Worm (Caenorhabditis elegans) whole organism, L4 larva: ENCODE results near the gene npp-3.

ENCODE experiments used
- R02D3.7 ChIP-seq: fragments of 150-350 bp; sonication (generic microtip); optimal IDR thresholded peaks from 3 replicates; lab custom pipeline; 2014; ENCODE audit warnings: missing biosample characterization, missing genetic modification characterization
- fkh-10 ChIP-seq: fragments of 150-350 bp; optimal IDR thresholded peaks from 2 replicates; lab custom pipeline; 2014; ENCODE audit warnings: missing biosample characterization, missing genetic modification reagents, missing genetic modification characterization
- hlh-30 ChIP-seq: sonication (generic microtip); optimal IDR thresholded peaks from 2 replicates; lab custom pipeline; 2017; ENCODE audit warnings: antibody characterized with exemption, mild to moderate bottlenecking, missing genetic modification characterization, missing compliant biosample characterization; ENCODE audit not compliant: insufficient read depth
- lin-39 ChIP-seq: fragments of 150-350 bp; optimal IDR thresholded peaks from 2 replicates; lab custom pipeline; 2014; ENCODE audit warnings: missing biosample characterization, missing genetic modification reagents, missing genetic modification characterization
- nhr-237 ChIP-seq: sonication (generic microtip); optimal IDR thresholded peaks from 2 replicates; lab custom pipeline; 2017; ENCODE audit warnings: missing biosample characterization, missing genetic modification characterization
- spr-3 ChIP-seq: fragments of 200-800 bp; sonication (Bioruptor generic); optimal IDR thresholded peaks from 2 replicates; lab custom pipeline; 2018; ENCODE audit warnings: mild to moderate bottlenecking, missing genetic modification characterization, missing compliant biosample characterization
- zag-1 ChIP-seq: fragments of 150-350 bp; optimal IDR thresholded peaks from 2 replicates; lab custom pipeline; 2014; ENCODE audit warnings: missing biosample characterization, missing genetic modification characterization

DNA sequence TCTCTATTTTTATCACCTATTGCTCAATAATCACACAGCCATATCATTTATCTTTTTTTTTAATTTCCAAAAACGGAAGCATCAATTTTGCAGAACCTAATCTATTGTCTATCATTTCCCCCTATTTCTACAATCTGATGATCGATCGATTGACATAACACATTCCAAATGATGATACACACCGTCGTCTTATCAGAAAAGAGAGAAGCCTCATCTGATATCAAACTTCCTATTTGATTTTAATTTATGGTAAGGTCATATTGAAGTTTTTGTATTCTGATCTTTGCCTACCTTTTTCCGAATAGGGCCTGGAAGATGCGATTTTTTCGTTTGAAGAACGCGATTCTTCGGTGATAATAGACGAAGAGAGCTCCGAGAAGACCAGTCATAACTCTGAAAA, 25.0 kb downstream of the npp-3 start:
- TF ChIP-seq hlh-30 (tag; lab: Kevin White, UChicago) (no peak), lin-39 (tag; lab: Kevin White, UChicago) (no peak), R02D3.7 (tag; lab: Kevin White, UChicago) (no peak), zag-1 (tag; lab: Kevin White, UChicago) (no peak), nhr-237 (tag; lab: Kevin White, UChicago) (no peak), fkh-10 (GFP tag; lab: Kevin White, UChicago) (no peak), spr-3 (no peak)
